Fruit fly (Drosophila melanogaster) Kc167 (cell line): ENCODE results near the gene CG6465.

Experiments used
- Myc ChIP-seq: fragments of >200 bp; optimal IDR thresholded peaks from 2 replicates; lab custom pipeline; 2017; ENCODE audit warnings: missing external identifiers
- Sin3A ChIP-seq: fragments of >200 bp; optimal IDR thresholded peaks from 2 replicates; lab custom pipeline; 2018; ENCODE audit warnings: missing external identifiers
- h ChIP-seq: fragments of >200 bp; optimal IDR thresholded peaks from 3 replicates; lab custom pipeline; 2018; ENCODE audit warnings: missing external identifiers
- insv ChIP-seq: fragments of >200 bp; optimal IDR thresholded peaks from 3 replicates; lab custom pipeline; 2018; ENCODE audit warnings: missing external identifiers
- psq ChIP-seq: fragments of >200 bp; optimal IDR thresholded peaks from 2 replicates; lab custom pipeline; 2017; ENCODE audit warnings: missing external identifiers
- ttk ChIP-seq: sonication (Bioruptor generic); optimal IDR thresholded peaks from 2 replicates; lab custom pipeline; 2017; ENCODE audit warnings: missing external identifiers

CG6465 gene

DNA sequence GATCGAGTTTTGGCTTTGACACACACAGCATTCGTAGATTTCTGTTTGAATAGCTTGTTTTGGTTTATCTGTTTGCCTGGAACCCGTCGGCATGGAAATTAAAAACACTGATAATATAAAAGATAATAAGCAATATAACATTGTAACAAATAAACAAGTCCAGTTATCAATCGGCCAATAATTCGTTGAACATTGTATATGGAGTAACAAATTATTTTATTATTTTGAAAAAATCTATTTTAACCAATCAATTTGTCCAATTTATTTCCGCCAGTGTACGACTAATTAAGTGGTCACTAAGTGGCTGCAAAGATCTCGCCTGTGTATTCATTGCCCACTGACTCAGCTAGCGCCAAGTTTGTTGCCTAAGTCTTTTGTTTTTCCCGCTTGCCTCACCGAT is 11.8 kb upstream of the CG6465 start:
- TF ChIP-seq psq (lab: Kevin White, UChicago): no peak
- no peak for TF ChIP-seq ttk (lab: Kevin White, UChicago)
- TF ChIP-seq insv (lab: Kevin White, UChicago): no peak
- no peak for TF ChIP-seq Myc (lab: Kevin White, UChicago)
- TF ChIP-seq h (lab: Kevin White, UChicago): no peak
- no peak for TF ChIP-seq Sin3A

DNA sequence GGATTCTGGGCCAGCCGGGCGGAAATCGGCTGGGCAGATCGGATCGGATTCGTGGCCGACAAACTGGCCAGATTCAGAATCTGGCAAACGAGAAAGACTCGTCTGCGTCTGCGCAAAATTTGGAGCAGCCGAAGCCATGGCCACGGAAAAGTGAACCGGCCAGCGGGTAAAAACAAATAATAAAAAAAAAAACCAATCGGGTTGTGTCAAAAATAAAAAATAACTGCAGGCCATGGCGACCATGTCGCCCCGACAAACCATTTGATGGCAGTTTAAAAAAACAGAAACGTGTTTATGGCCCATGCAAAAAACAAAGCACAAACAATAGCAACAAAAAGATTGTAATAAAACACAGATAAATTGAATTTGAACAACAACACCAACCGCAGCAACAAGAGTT is 11.1 kb upstream of the CG6465 start:
- TF ChIP-seq Myc (lab: Kevin White, UChicago): no peak
- TF ChIP-seq h (lab: Kevin White, UChicago): no peak
- TF ChIP-seq insv (lab: Kevin White, UChicago): no peak
- TF ChIP-seq psq (lab: Kevin White, UChicago): no peak
- TF ChIP-seq ttk (lab: Kevin White, UChicago): no peak
- no peak for TF ChIP-seq Sin3A

DNA sequence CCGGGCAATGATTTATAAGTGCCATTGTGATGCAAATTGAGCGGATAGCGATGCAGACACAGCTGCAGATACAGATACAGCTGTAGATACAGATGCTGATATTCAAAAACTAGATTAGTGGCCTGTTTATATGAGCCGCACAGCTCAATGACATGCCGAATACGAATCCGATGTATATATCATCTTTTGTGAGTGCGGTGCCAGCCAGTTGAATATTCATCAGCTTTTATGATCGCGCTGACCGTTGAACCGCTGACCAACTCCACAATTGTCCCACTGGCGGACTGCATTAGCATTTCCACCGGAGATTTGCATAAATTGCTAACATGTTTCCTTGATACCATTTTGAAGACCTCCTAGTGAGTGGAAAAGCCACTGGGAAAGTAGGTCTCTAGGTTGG is 10.3 kb upstream of the CG6465 start:
- TF ChIP-seq ttk (lab: Kevin White, UChicago): no peak
- no peak for TF ChIP-seq Myc (lab: Kevin White, UChicago)
- no peak for TF ChIP-seq Sin3A
- no peak for TF ChIP-seq psq (lab: Kevin White, UChicago)
- no peak for TF ChIP-seq insv (lab: Kevin White, UChicago)
- no peak for TF ChIP-seq h (lab: Kevin White, UChicago)

DNA sequence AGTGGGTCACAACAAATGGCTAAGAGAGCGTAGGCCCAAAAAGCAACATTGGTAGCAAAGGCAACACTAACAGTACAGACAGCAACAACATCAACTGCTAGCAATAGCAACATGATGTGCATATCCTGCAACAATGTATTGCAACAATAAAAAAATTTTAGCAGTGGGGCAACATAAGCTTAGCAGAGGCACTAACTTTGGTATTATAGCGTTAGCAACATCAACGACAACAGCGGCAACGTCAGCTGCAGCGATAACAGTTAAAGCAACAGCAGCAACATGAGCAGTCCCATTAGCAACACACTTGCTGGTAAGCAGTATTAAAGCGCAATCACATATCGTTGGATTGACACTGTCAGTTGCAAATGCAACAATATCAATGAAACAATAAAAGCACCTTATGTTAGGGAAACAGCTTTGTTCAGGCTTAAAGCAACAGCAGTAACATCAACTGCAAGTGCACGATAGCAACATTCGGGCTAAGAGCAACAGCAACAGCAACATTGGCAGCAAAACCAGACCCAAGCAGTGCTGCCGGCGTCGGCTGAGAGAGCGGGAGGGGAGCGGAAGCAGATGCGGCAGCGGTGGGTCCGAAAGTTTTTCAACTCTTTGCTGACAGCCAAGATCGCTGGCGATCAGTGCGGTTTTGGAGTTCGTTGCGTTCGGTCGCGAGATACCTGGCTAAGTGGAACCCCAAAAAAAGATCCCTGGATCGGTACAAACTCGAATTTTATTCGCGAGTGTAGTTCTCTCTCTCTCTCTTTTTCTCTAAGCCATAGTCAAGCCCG is 9.4 kb upstream of the CG6465 start, which contains the start of gene Skel:
TSS of gene Skel (plus strand) at position 637 of the 788 bp plus-strand sequence.
- TF ChIP-seq psq (lab: Kevin White, UChicago) (no peak), Myc (lab: Kevin White, UChicago) (no peak), ttk (lab: Kevin White, UChicago) (no peak), Sin3A (no peak), h (lab: Kevin White, UChicago) (no peak), insv (lab: Kevin White, UChicago) (no peak)

DNA sequence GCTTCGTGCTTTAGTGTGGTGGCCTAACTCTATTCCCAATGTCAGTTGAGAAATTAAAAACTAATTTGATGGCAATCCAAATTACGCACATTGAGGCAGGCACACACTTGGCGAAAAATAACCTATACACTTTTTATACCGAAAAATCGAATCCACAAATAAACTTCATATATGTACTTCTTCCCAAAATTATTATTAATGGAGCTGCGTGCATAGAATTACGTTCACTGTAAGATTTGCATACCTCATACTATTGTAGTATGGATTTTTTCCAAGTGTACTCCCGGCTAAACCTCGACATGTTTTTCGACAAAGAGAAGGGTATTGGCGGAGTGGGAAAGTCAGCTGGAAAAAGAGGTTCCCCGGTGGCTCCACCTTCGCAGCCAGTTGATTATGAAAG is 7.2 kb upstream of the CG6465 start:
- no peak for TF ChIP-seq insv (lab: Kevin White, UChicago)
- TF ChIP-seq ttk (lab: Kevin White, UChicago): no peak
- TF ChIP-seq Myc (lab: Kevin White, UChicago): no peak
- TF ChIP-seq h (lab: Kevin White, UChicago): no peak
- no peak for TF ChIP-seq Sin3A
- no peak for TF ChIP-seq psq (lab: Kevin White, UChicago)

DNA sequence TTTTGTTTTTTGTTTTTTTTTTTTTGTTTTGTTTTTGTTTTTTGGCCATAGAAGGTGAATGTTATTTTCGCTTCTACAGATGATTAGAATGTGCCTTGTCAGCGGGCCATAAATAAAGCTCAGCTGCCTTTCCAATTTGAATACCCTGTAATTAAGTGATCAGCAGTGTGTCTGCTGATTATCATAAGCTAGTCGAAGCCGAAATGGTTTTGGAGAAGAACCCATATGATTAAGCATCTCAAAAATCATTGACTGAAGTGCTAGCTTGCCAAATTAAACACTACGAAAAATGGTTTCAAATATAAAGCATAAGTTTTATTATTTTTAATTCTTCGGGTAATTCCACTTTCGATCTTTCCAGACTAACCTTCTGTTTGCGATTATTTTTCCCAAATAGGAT is 6.2 kb upstream of the CG6465 start:
- TF ChIP-seq psq (lab: Kevin White, UChicago) (no peak), h (lab: Kevin White, UChicago) (no peak), ttk (lab: Kevin White, UChicago) (no peak), Sin3A (no peak), Myc (lab: Kevin White, UChicago) (no peak), insv (lab: Kevin White, UChicago) (no peak)

DNA sequence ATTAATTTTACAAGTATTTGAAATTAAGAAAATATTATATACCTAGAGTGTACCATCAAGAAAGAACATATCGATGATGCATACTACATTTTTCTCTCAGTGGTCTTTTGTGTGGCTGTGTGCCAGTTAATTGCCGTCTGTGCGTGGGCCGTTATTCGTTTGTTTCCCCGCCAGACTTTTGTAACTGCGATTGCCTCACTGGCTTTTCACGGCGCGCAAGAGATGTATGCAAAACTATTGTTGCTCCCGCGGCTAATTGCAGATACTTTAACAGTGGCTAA is 4.6 kb upstream of the CG6465 start:
- TF ChIP-seq Myc (lab: Kevin White, UChicago) (no peak), psq (lab: Kevin White, UChicago) (no peak), Sin3A (no peak), h (lab: Kevin White, UChicago) (no peak), insv (lab: Kevin White, UChicago) (no peak), ttk (lab: Kevin White, UChicago) (no peak)

DNA sequence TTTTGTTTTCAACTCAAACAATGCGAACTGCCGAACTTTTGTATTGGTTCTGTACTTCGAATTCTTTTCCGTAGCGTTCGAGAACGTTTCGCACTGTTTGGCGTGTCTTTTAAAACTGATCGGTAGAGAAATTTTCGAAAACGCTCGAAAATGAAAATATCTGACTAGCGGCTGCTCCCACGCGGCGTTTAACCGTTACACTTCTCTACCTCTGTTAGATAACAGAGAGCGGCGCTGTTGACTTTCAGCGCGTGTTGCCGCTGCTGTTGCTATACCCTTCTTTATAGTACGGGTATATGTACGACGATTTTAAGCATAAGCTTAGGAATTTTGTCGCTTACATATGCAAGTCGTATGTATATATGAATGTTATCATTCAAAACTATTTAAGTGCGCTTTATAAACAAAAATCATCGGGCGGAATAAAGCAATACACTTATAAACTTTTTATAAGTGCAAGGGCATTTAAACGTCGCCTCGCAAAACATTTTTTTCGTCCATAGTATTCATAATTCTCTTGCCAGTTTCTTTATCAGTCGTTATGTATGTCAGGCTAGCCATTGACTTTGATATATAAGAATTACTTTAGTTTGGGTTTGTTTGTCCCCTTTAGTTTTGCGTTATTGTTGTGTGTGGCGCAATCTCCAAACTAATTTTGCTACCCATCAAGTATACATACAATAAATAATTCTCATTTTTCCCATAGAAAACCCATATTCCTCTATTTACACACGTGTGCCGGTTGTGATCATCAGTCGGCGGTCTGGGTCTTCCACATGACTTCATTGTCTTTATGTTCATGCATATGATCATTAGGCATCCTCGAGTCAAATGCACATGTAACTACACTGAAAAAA is 4.0 kb upstream of the CG6465 start, which contains the start of gene Phyhd1:
TSS of gene Phyhd1 (minus strand) at position 101 of the 857 bp plus-strand sequence.
- no peak for TF ChIP-seq h (lab: Kevin White, UChicago)
- no peak for TF ChIP-seq psq (lab: Kevin White, UChicago)
- no peak for TF ChIP-seq insv (lab: Kevin White, UChicago)
- TF ChIP-seq Sin3A: no peak
- TF ChIP-seq Myc (lab: Kevin White, UChicago): no peak
- TF ChIP-seq ttk (lab: Kevin White, UChicago): no peak

DNA sequence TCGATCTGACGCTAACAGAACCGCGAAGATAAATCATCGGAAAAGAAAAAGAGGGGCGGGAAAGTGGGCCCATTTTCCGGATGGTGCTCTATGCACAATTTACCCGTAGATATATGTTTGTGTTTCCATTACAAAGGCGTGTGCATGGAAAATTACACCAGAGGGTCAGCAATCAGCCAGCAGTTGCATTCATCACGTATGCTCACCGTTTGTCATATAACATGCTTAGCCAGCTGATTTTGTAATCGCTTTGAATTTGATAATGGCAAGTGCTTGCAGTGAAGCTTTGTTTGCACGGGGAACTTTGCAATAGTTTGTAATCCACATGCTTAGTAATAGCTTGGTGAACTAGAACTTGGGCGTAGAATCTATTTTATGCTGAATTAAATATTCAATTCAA is 2.9 kb upstream of the CG6465 start:
- no peak for TF ChIP-seq insv (lab: Kevin White, UChicago)
- no peak for TF ChIP-seq ttk (lab: Kevin White, UChicago)
- TF ChIP-seq Myc (lab: Kevin White, UChicago): no peak
- no peak for TF ChIP-seq h (lab: Kevin White, UChicago)
- no peak for TF ChIP-seq Sin3A
- no peak for TF ChIP-seq psq (lab: Kevin White, UChicago)

DNA sequence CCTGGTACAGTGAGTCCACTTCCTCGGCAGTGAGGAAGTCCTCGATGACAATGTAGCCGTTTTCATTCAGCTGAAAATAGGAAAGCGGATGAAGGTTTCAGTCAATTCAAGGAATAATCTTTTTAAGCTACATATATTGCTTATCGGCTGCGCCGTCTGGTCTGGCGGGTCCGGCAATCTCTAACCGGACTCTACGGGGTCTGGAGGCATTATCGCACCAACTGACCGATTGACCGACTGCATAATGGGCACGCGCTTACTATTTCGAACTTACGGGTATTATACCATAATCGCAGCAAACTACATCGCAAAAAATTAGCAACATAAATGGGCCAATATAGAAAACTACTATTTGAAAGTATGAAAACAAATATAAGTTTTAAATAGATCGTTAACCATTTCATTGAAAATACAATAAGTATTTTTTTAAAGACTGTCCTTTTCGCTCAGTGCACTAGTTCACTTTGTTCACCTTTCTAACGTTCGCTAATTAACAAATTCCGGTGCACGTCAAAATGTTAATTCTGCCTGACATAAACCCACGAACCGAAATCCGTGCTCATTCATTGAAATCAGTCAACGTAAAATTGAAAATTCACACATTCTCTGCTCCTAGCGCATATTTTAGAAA is 2.0 kb upstream of the CG6465 start:
- TF ChIP-seq Sin3A: no peak
- no peak for TF ChIP-seq ttk (lab: Kevin White, UChicago)
- TF ChIP-seq Myc (lab: Kevin White, UChicago): no peak
- TF ChIP-seq psq (lab: Kevin White, UChicago): no peak
- TF ChIP-seq h (lab: Kevin White, UChicago): no peak
- no peak for TF ChIP-seq insv (lab: Kevin White, UChicago)

DNA sequence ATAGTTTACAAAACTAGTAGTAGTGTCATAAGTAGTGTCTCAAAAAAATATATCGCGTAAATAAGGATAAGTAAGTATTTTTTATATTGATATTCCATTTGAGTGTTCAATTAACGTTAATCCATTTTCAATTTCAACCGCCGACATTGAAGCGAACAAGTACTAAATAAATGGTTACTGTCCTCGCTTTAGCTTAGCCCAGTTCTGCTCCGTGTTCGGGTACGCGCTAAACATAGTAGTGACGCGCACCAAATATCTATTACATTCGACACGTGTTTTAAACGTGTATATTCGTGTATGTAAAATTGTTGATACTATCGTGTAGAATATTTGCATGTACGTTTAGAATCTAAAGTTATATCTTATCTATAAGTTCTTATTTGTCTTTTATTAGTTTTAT is 1.9 kb downstream of the CG6465 start:
- TF ChIP-seq h (lab: Kevin White, UChicago): no peak
- no peak for TF ChIP-seq ttk (lab: Kevin White, UChicago)
- TF ChIP-seq Myc (lab: Kevin White, UChicago): no peak
- TF ChIP-seq insv (lab: Kevin White, UChicago): no peak
